Worm (Caenorhabditis elegans): ENCODE results near the gene fbxa-202.

fbxa-202 gene

ce11 chrV:6326394-6326793, 686 bp upstream of the fbxa-202 start (continued):
- no peak for TF ChIP-seq attf-6 (GFP tag; IDR thresholded peaks at IDR 0.05)
- TF ChIP-seq mxl-1 (tag; optimal IDR thresholded peaks at IDR 0.05) = no peak
- TF ChIP-seq nhr-80 (tag; optimal IDR thresholded peaks at IDR 0.05) = no peak
- TF ChIP-seq ceh-40 (GFP tag; IDR thresholded peaks at IDR 0.05) = no peak
- no peak for TF ChIP-seq lir-1 (GFP tag; conservative IDR thresholded peaks at IDR 0.05)
- TF ChIP-seq D2030.7 (GFP tag; IDR thresholded peaks at IDR 0.05) = no peak
- no peak for TF ChIP-seq rec-8 (tag; optimal IDR thresholded peaks at IDR 0.05)
- no peak for TF ChIP-seq fkh-3 (tag; optimal IDR thresholded peaks at IDR 0.05)
- no peak for TF ChIP-seq pbrm-1 (GFP tag; IDR thresholded peaks at IDR 0.05)
- TF ChIP-seq madf-10 (tag; optimal IDR thresholded peaks at IDR 0.05) = no peak
- TF ChIP-seq xnd-1 (tag; optimal IDR thresholded peaks at IDR 0.05) = no peak
- no peak for TF ChIP-seq bed-2 (GFP tag; IDR thresholded peaks at IDR 0.05)
- 0 out of 2 replicates have a peak, but pooled peaks have one; percentile 14 for TF ChIP-seq bed-1 (GFP tag; IDR thresholded peaks at IDR 0.05)
- TF ChIP-seq nfya-1 (tag; optimal IDR thresholded peaks at IDR 0.05; ENCODE audit: borderline replicate concordance, insufficient read depth) = no peak
- peak; percentile 86 for TF ChIP-seq lin-26 (GFP tag; IDR thresholded peaks at IDR 0.05)
- TF ChIP-seq unc-130 (GFP tag; optimal IDR thresholded peaks at IDR 0.05) = no peak
- TF ChIP-seq Y56A3A.18 (GFP tag; IDR thresholded peaks at IDR 0.05) = no peak
- TF ChIP-seq sdz-38 (tag; optimal IDR thresholded peaks at IDR 0.05) = no peak
- peak; percentile 29 for TF ChIP-seq F10E7.11 (tag; optimal IDR thresholded peaks at IDR 0.05)
- no peak for TF ChIP-seq Y53F4B.3 (GFP tag; IDR thresholded peaks at IDR 0.05)
- TF ChIP-seq tlf-1 (GFP tag; optimal IDR thresholded peaks at IDR 0.05) = no peak
- TF ChIP-seq F52B5.7 (tag; optimal IDR thresholded peaks at IDR 0.05) = no peak
- no peak for TF ChIP-seq nhr-90 (tag; optimal IDR thresholded peaks at IDR 0.05)
- TF ChIP-seq snpc-3.4 (tag; optimal IDR thresholded peaks at IDR 0.05) = no peak
- no peak for TF ChIP-seq hlh-26 (GFP tag; conservative IDR thresholded peaks at IDR 0.05)
- no peak for TF ChIP-seq gei-17 (GFP tag; optimal IDR thresholded peaks at IDR 0.05)
- TF ChIP-seq lsy-27 (tag; optimal IDR thresholded peaks at IDR 0.05; ENCODE audit: borderline replicate concordance, insufficient read depth) = no peak
- no peak for TF ChIP-seq die-1 (tag; optimal IDR thresholded peaks at IDR 0.05)
- TF ChIP-seq hmg-1.2 (GFP tag; IDR thresholded peaks at IDR 0.05) = peak; percentile 10; the same call in 1 of the 2 replicates
- TF ChIP-seq him-1 (tag; optimal IDR thresholded peaks at IDR 0.05) = no peak
- no peak for TF ChIP-seq cebp-2 (GFP tag; IDR thresholded peaks at IDR 0.05)
- peak; percentile 50 for TF ChIP-seq ama-1 (optimal IDR thresholded peaks at IDR 0.05)
- no peak for TF ChIP-seq ama-1 (GFP tag; optimal IDR thresholded peaks at IDR 0.05)
- TF ChIP-seq ZK185.1 (tag; optimal IDR thresholded peaks at IDR 0.05; ENCODE audit: poor library complexity, severe bottlenecking) = no peak
- TF ChIP-seq repo-1 (tag; optimal IDR thresholded peaks at IDR 0.05) = peak; percentile 92
- TF ChIP-seq F37B4.10 (GFP tag; IDR thresholded peaks at IDR 0.05) = no peak
- no peak for TF ChIP-seq Y95B8A.8 (GFP tag; IDR thresholded peaks at IDR 0.05)
- no peak for TF ChIP-seq nhr-179 (tag; optimal IDR thresholded peaks at IDR 0.05)
- TF ChIP-seq snpc-1.3 (tag; optimal IDR thresholded peaks at IDR 0.05; ENCODE audit: insufficient read depth) = no peak
- TF ChIP-seq F57A8.1 (GFP tag; optimal IDR thresholded peaks at IDR 0.05) = no peak
- TF ChIP-seq aptf-2 (GFP tag; conservative IDR thresholded peaks at IDR 0.05) = no peak
- TF ChIP-seq egl-44 (GFP tag; IDR thresholded peaks at IDR 0.05) = no peak
- no peak for TF ChIP-seq egrh-3 (GFP tag; IDR thresholded peaks at IDR 0.05)
- no peak for TF ChIP-seq rcor-1 (GFP tag; IDR thresholded peaks at IDR 0.05)
- TF ChIP-seq dox-1 (GFP tag; IDR thresholded peaks at IDR 0.05) = peak; percentile 46
- TF ChIP-seq hmg-20 (GFP tag; IDR thresholded peaks at IDR 0.05) = no peak
- no peak for TF ChIP-seq ccch-3 (GFP tag; optimal IDR thresholded peaks at IDR 0.05)
- TF ChIP-seq egl-18 (GFP tag; IDR thresholded peaks at IDR 0.05) = no peak
- peak; percentile 62; the same call in 1 of the 2 replicates for TF ChIP-seq ekl-4 (GFP tag; IDR thresholded peaks at IDR 0.05)
- TF ChIP-seq nhr-27 (tag; optimal IDR thresholded peaks at IDR 0.05) = no peak
